Worm (Caenorhabditis elegans) whole organism, L3 larva: ENCODE results near the gene nasp-1.

Experiments used
- ZK546.5 ChIP-seq: sonication (generic microtip); optimal IDR thresholded peaks from 2 replicates; lab custom pipeline; 2017; ENCODE audit warnings: missing biosample characterization, missing genetic modification characterization
- ama-1 ChIP-seq: fragments of 150-350 bp; optimal IDR thresholded peaks from 2 replicates; lab custom pipeline; 2018
- ceh-16 ChIP-seq: sonication (generic microtip); optimal IDR thresholded peaks from 2 replicates; lab custom pipeline; 2017; ENCODE audit warnings: missing biosample characterization, missing genetic modification characterization
- fkh-10 ChIP-seq: sonication (generic microtip); optimal IDR thresholded peaks from 2 replicates; lab custom pipeline; 2017; ENCODE audit warnings: missing biosample characterization, missing genetic modification reagents, missing genetic modification characterization
- lsy-12 ChIP-seq: sonication (generic microtip); optimal IDR thresholded peaks from 2 replicates; lab custom pipeline; 2016; ENCODE audit warnings: mild to moderate bottlenecking, missing genetic modification characterization, missing compliant biosample characterization
- nfya-1 ChIP-seq: sonication (generic microtip); optimal IDR thresholded peaks from 2 replicates; lab custom pipeline; 2017; ENCODE audit warnings: missing genetic modification characterization, mild to moderate bottlenecking, missing compliant biosample characterization, antibody characterized with exemption, moderate library complexity; ENCODE audit not compliant: insufficient read depth
- nhr-237 ChIP-seq: fragments of 150-350 bp; optimal IDR thresholded peaks from 2 replicates; lab custom pipeline; 2014; ENCODE audit warnings: missing biosample characterization, missing genetic modification characterization
- pha-4 ChIP-seq: fragments of 150-350 bp; optimal IDR thresholded peaks from 2 replicates; lab custom pipeline; 2014; ENCODE audit warnings: missing biosample characterization, missing genetic modification reagents, missing genetic modification characterization
- pqm-1 ChIP-seq: fragments of 150-350 bp; optimal IDR thresholded peaks from 2 replicates; lab custom pipeline; 2017; ENCODE audit warnings: missing biosample characterization, missing genetic modification characterization, inconsistent platforms
- sea-2 ChIP-seq: fragments of 150-350 bp; sonication (generic microtip); optimal IDR thresholded peaks from 4 replicates; lab custom pipeline; 2014; ENCODE audit warnings: missing biosample characterization, missing genetic modification reagents, missing genetic modification characterization
- skn-1 ChIP-seq: fragments of 150-350 bp; optimal IDR thresholded peaks from 2 replicates; lab custom pipeline; 2014; ENCODE audit warnings: missing biosample characterization, missing genetic modification characterization
- unc-62 ChIP-seq: fragments of 150-350 bp; sonication (generic microtip); optimal IDR thresholded peaks from 4 replicates; lab custom pipeline; 2014; ENCODE audit warnings: missing biosample characterization, missing genetic modification reagents, missing genetic modification characterization
- ztf-11 ChIP-seq: fragments of 150-350 bp; optimal IDR thresholded peaks from 2 replicates; lab custom pipeline; 2014; ENCODE audit warnings: missing biosample characterization, missing genetic modification characterization

DNA sequence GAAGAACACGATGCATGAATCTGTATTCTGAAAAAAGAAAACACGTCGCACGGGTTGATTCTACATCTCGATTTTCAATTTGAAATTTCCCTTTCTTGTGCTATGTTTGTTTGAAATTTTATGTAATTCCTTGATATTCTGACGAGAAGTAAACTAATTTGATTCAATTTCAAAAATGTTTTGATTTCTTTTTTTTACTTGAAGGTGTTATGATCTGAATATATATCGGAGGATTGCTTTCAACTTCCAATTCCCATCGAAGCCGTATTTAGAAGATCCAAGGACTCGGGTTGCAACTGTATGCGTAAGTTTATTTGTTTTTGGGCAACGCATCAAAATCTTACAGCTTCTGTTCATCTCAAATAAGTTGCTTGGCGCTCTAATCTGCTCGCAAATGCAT is 21.0 kb downstream of the nasp-1 start, which contains the start of gene F40F8.1:
- no peak for TF ChIP-seq fkh-10
- TF ChIP-seq sea-2 (GFP tag; lab: Kevin White, UChicago), result no peak
- TF ChIP-seq ztf-11 (tag; lab: Kevin White, UChicago), result no peak
- no peak for TF ChIP-seq nhr-237 (tag; lab: Kevin White, UChicago)
- TF ChIP-seq unc-62 (GFP tag; lab: Kevin White, UChicago), result no peak
- TF ChIP-seq ama-1, result no peak
- no peak for TF ChIP-seq pqm-1
- TF ChIP-seq lsy-12 (tag; lab: Kevin White, UChicago), result no peak
- TF ChIP-seq ceh-16, result no peak
- no peak for TF ChIP-seq ZK546.5 (tag; lab: Kevin White, UChicago)
- no peak for TF ChIP-seq nfya-1 (tag; lab: Kevin White, UChicago)
- no peak for TF ChIP-seq skn-1 (tag; lab: Kevin White, UChicago)
- no peak for TF ChIP-seq pha-4 (tag; lab: Kevin White, UChicago)
